ENCODE assay signal across 3 worm cellular contexts in genomic region chrX:5084080-5084479, ce11.
A peak's percentile ranks its signal among the peaks of the same experiment; 100 is the strongest.
TF ChIP-seq lines count a peak whose summit lies in the region.

No protein-coding gene starts in this region.

TF ChIP-seq in whole organism, L1 larva, 84 proteins besides CTCF, POLR2A, EP300 and RAD21:
- TF ChIP-seq ets-5 (GFP tag; IDR thresholded peaks at IDR 0.05; lab: Robert Waterston, UW): peak; percentile 93; the same call in 1 of the 2 replicates
- TF ChIP-seq zip-4 (GFP tag; optimal IDR thresholded peaks at IDR 0.05; lab: Kevin White, UChicago): no peak
- TF ChIP-seq unc-86 (tag; optimal IDR thresholded peaks at IDR 0.05; lab: Kevin White, UChicago): no peak
- TF ChIP-seq nhr-85 (tag; lab: Kevin White, UChicago): no peak
- TF ChIP-seq fos-1 (tag; optimal IDR thresholded peaks at IDR 0.05; lab: Kevin White, UChicago): no peak
- no peak for TF ChIP-seq nhr-11 (tag; optimal IDR thresholded peaks at IDR 0.05; lab: Kevin White, UChicago)
- TF ChIP-seq ceh-8 (GFP tag; optimal IDR thresholded peaks at IDR 0.05; lab: Kevin White, UChicago): no peak
- no peak for TF ChIP-seq nhr-237 (tag; optimal IDR thresholded peaks at IDR 0.05; lab: Kevin White, UChicago)
- TF ChIP-seq fkh-8 (tag; optimal IDR thresholded peaks at IDR 0.05; lab: Kevin White, UChicago): peak; percentile 6
- no peak for TF ChIP-seq efl-1 (optimal IDR thresholded peaks at IDR 0.05; lab: Kevin White, UChicago)
- peak in 1 of 2 experiments; percentile 37 for TF ChIP-seq efl-1 (GFP tag; optimal IDR thresholded peaks at IDR 0.05 in 1 of 2; lab: Kevin White, UChicago)
TF ChIP-seq in whole organism, L1 larva: peak in this region for 3.

TF ChIP-seq in whole organism, L4 larva, 104 proteins besides CTCF, POLR2A, EP300 and RAD21:
- no peak for TF ChIP-seq lin-38 (GFP tag; IDR thresholded peaks at IDR 0.05; lab: Robert Waterston, UW)
- TF ChIP-seq egl-43 (GFP tag; IDR thresholded peaks at IDR 0.05; lab: Robert Waterston, UW): 0 out of 2 replicates have a peak, but pooled peaks have one; percentile 28
- TF ChIP-seq F10B5.3 (tag; optimal IDR thresholded peaks at IDR 0.05; lab: Kevin White, UChicago): no peak

TF ChIP-seq in whole organism, young adult, 124 proteins besides CTCF, POLR2A, EP300 and RAD21:
- no peak for TF ChIP-seq F10E7.11 (tag; optimal IDR thresholded peaks at IDR 0.05; lab: Kevin White, UChicago)
- TF ChIP-seq zfh-2 (GFP tag; conservative IDR thresholded peaks at IDR 0.05; lab: Robert Waterston, UW): 0 out of 2 replicates have a peak, but pooled peaks have one; percentile 34
